Worm (Caenorhabditis elegans): ENCODE data around the gene cest-1.1.

DNA sequence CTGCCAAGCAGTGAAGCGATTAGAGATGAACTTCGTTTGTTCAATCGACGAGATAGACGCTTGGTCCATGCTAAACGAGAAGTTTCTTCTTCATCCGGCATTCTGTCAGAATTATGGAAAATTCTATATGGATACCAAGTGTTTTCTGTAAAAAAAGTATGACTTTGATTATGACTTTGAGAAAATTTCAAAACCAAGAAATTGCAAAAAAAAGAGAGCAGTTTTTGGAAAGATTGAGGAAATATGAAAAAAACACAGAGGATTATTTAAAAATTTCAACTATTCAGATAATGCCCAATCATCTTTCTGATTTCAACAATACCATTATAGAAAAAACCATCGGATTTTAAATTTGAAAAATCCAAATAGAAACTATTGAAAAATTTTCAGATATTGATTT, 21.3 kb downstream of the cest-1.1 start, which contains the start of gene par-1:
- TF ChIP-seq R02D3.7 (tag; optimal IDR thresholded peaks at IDR 0.05) (no peak), blmp-1 (tag; optimal IDR thresholded peaks at IDR 0.05; ENCODE audit: insufficient read depth) (no peak), ztf-11 (tag; optimal IDR thresholded peaks at IDR 0.05) (no peak)

Measured in whole organism, L2 larva.